Worm (Caenorhabditis elegans): ENCODE measurements around the gene srh-122.

The srh-122 gene

ce11 chrV:15367770-15368169 lies 10.0 kb downstream of the srh-122 start:
- TF ChIP-seq lag-1 (GFP tag; IDR thresholded peaks at IDR 0.05) = no peak
- TF ChIP-seq ztf-28 (GFP tag; IDR thresholded peaks at IDR 0.05) = no peak
- no peak for TF ChIP-seq dpl-1 (GFP tag; optimal IDR thresholded peaks at IDR 0.05)
- no peak for TF ChIP-seq F57C9.4 (tag; optimal IDR thresholded peaks at IDR 0.05)
- no peak for TF ChIP-seq pbrm-1 (GFP tag; IDR thresholded peaks at IDR 0.05)
- no peak for TF ChIP-seq ceh-91 (GFP tag; IDR thresholded peaks at IDR 0.05)
- TF ChIP-seq ztf-26 (tag; optimal IDR thresholded peaks at IDR 0.05) = no peak
- no peak for TF ChIP-seq hmg-20 (GFP tag; IDR thresholded peaks at IDR 0.05)
- no peak for TF ChIP-seq Y67H2A.10 (GFP tag; conservative IDR thresholded peaks at IDR 0.05)
- TF ChIP-seq ceh-79 (tag; optimal IDR thresholded peaks at IDR 0.05) = no peak
- TF ChIP-seq attf-5 (GFP tag; optimal IDR thresholded peaks at IDR 0.05) = no peak
- TF ChIP-seq atf-7 (tag; optimal IDR thresholded peaks at IDR 0.05) = no peak
- TF ChIP-seq aptf-2 (GFP tag; conservative IDR thresholded peaks at IDR 0.05) = no peak
- no peak for TF ChIP-seq madf-6 (GFP tag; IDR thresholded peaks at IDR 0.05)
- TF ChIP-seq snpc-4 (GFP tag; optimal IDR thresholded peaks at IDR 0.05) = no peak
- TF ChIP-seq snpc-4 (tag; optimal IDR thresholded peaks at IDR 0.05) = no peak

ce11 chrV:15361412-15361811 lies 16.4 kb downstream of the srh-122 start, which contains the start of gene ech-1.1:
Gene ech-1.1 (minus strand): TSS chrV:15361512.
- TF ChIP-seq hmg-1.2 (GFP tag; IDR thresholded peaks at IDR 0.05) = 0 out of 2 replicates have a peak, but pooled peaks have one; percentile 45

ce11 chrV:15354648-15355047 lies 23.2 kb downstream of the srh-122 start, which contains the start of gene C29F3.7:
Gene C29F3.7 (plus strand): TSS chrV:15354901.
- TF ChIP-seq atf-7 (tag; optimal IDR thresholded peaks at IDR 0.05) (peak; percentile 85), hrde-1 (tag; optimal IDR thresholded peaks at IDR 0.05; ENCODE audit: borderline replicate concordance) (no peak), ZK185.1 (tag; optimal IDR thresholded peaks at IDR 0.05; ENCODE audit: poor library complexity, severe bottlenecking) (no peak), nhr-120 (GFP tag; IDR thresholded peaks at IDR 0.05) (no peak), mes-4 (tag; optimal IDR thresholded peaks at IDR 0.05) (no peak), hsf-1 (GFP tag; IDR thresholded peaks at IDR 0.05) (no peak), tbp1 (GFP tag; optimal IDR thresholded peaks at IDR 0.05) (no peak), ztf-6 (GFP tag; IDR thresholded peaks at IDR 0.05) (no peak), Y79H2A.3 (GFP tag; conservative IDR thresholded peaks at IDR 0.05) (no peak), tlf-1 (GFP tag; optimal IDR thresholded peaks at IDR 0.05) (no peak), aptf-3 (GFP tag; IDR thresholded peaks at IDR 0.05) (no peak), F22D6.2 (tag; optimal IDR thresholded peaks at IDR 0.05) (no peak), K12H6.12 (tag; optimal IDR thresholded peaks at IDR 0.05) (no peak), unc-62 (GFP tag; optimal IDR thresholded peaks at IDR 0.05) (peak; percentile 49), ceh-40 (GFP tag; IDR thresholded peaks at IDR 0.05) (no peak), somi-1 (GFP tag; optimal IDR thresholded peaks at IDR 0.05) (no peak), sdz-38 (tag; optimal IDR thresholded peaks at IDR 0.05) (no peak), F57C9.4 (tag; optimal IDR thresholded peaks at IDR 0.05) (no peak), attf-6 (GFP tag; IDR thresholded peaks at IDR 0.05) (no peak), cebp-1 (GFP tag; IDR thresholded peaks at IDR 0.05) (peak; percentile 16; the same call in 1 of the 2 replicates), cebp-1 (tag; optimal IDR thresholded peaks at IDR 0.05) (no peak), nhr-80 (tag; optimal IDR thresholded peaks at IDR 0.05) (peak; percentile 92), F52B5.7 (tag; optimal IDR thresholded peaks at IDR 0.05) (no peak), rec-8 (tag; optimal IDR thresholded peaks at IDR 0.05) (no peak), ztf-22 (GFP tag; optimal IDR thresholded peaks at IDR 0.05) (peak; percentile 78), F39B2.1 (GFP tag; IDR thresholded peaks at IDR 0.05) (no peak), Y95B8A.8 (GFP tag; IDR thresholded peaks at IDR 0.05) (no peak), ekl-4 (GFP tag; IDR thresholded peaks at IDR 0.05) (no peak), nfya-1 (tag; optimal IDR thresholded peaks at IDR 0.05; ENCODE audit: borderline replicate concordance, insufficient read depth) (no peak), B0336.3 (GFP tag; IDR thresholded peaks at IDR 0.05) (no peak), tbx-9 (tag; optimal IDR thresholded peaks at IDR 0.05; ENCODE audit: borderline replicate concordance) (no peak), Y53G8AR.9 (GFP tag; conservative IDR thresholded peaks at IDR 0.05) (no peak), sea-2 (GFP tag; IDR thresholded peaks at IDR 0.05) (no peak)

Data from whole organism, young adult.